Fruit fly (Drosophila melanogaster) S2 (cell line): Measurements from ENCODE around the gene CG2712.

Experiments
- CG8478 ChIP-seq: fragments of >200 bp; optimal IDR thresholded peaks from 2 replicates; lab custom pipeline; 2018
- CTCF ChIP-seq, 2 experiments: fragments of >200 bp; optimal IDR thresholded peaks; 2 replicates each; lab custom pipeline; 2018

DNA sequence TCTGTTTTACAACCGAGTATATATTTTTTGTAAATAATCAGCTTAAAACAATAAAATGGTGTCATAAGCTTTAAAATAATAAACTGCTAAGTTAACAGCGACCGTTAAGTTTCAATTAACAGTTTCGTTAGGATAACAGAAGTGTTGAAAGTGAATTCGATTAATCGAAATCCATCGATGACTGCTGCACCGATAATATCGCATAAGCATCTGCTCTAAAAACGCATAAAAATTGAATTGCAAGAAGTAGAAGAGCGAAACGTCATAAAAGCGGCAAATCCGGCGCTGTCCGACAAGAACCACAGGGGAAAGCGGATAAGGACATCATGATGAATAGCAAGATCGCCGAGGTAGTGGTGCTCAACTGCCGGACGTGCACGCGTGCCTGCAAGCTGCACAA, 4.8 kb upstream of the CG2712 start, which contains the start of gene dwg:
- TF ChIP-seq CTCF (optimal IDR thresholded peaks at IDR 0.05; lab: Kevin White, UChicago) (no peak), CG8478 (lab: Kevin White, UChicago) (no peak)
